Fruit fly (Drosophila melanogaster) S2 (cell line): ENCODE measurements around the gene CG43219.

Experiments
- CG8478 ChIP-seq: fragments of >200 bp; optimal IDR thresholded peaks from 2 replicates; lab custom pipeline; 2018
- CTCF ChIP-seq, 2 experiments: fragments of >200 bp; optimal IDR thresholded peaks; 2 replicates each; lab custom pipeline; 2018

The CG43219 gene

dm6 chr3L:21220100-21220499 is at the start of gene CG43219:
CG43219 (plus strand) TSS chr3L:21220400.
- no peak for TF ChIP-seq CTCF (optimal IDR thresholded peaks at IDR 0.05; lab: Kevin White, UChicago)
- TF ChIP-seq CG8478 (lab: Kevin White, UChicago): no peak

- TF ChIP-seq CG8478 (lab: Kevin White, UChicago) (no peak), CTCF (optimal IDR thresholded peaks at IDR 0.05; lab: Kevin White, UChicago) (no peak)
Measured at dm6 chr3L:21171905-21172304, 48.3 kb upstream of the CG43219 start, which contains the start of gene Ac78C. Ac78C (minus strand) TSS chr3L:21171930.

dm6 chr3L:21172527-21173253 is 47.5 kb upstream of the CG43219 start, which contains the start of the genes chb and AsnS:
chb (plus strand) TSS chr3L:21172853.
AsnS (plus strand) TSS chr3L:21173118.
- TF ChIP-seq CTCF (optimal IDR thresholded peaks at IDR 0.05; lab: Kevin White, UChicago) (no peak), CG8478 (lab: Kevin White, UChicago) (no peak)

- TF ChIP-seq CTCF (optimal IDR thresholded peaks at IDR 0.05; lab: Kevin White, UChicago) (no peak), CG8478 (lab: Kevin White, UChicago) (no peak)
Measured at dm6 chr3L:21174962-21175361, 45.2 kb upstream of the CG43219 start.

dm6 chr3L:21175531-21176271 is 44.5 kb upstream of the CG43219 start:
- TF ChIP-seq CTCF (optimal IDR thresholded peaks at IDR 0.05; lab: Kevin White, UChicago) (no peak), CG8478 (lab: Kevin White, UChicago) (no peak)

dm6 chr3L:21176276-21176934 is 43.8 kb upstream of the CG43219 start:
- TF ChIP-seq CG8478 (lab: Kevin White, UChicago) (no peak), CTCF (optimal IDR thresholded peaks at IDR 0.05; lab: Kevin White, UChicago) (no peak)

dm6 chr3L:21176935-21177581 is 43.1 kb upstream of the CG43219 start:
- no peak for TF ChIP-seq CG8478 (lab: Kevin White, UChicago)
- no peak for TF ChIP-seq CTCF (optimal IDR thresholded peaks at IDR 0.05; lab: Kevin White, UChicago)

- TF ChIP-seq CG8478 (lab: Kevin White, UChicago) (no peak), CTCF (optimal IDR thresholded peaks at IDR 0.05; lab: Kevin White, UChicago) (no peak)
Measured at dm6 chr3L:21185622-21186021, 34.6 kb upstream of the CG43219 start.

- TF ChIP-seq CG8478 (lab: Kevin White, UChicago) (no peak), CTCF (optimal IDR thresholded peaks at IDR 0.05; lab: Kevin White, UChicago) (no peak)
Measured at dm6 chr3L:21186487-21186886, 33.7 kb upstream of the CG43219 start.

- TF ChIP-seq CG8478 (lab: Kevin White, UChicago) (no peak), CTCF (optimal IDR thresholded peaks at IDR 0.05; lab: Kevin White, UChicago) (no peak)
Measured at dm6 chr3L:21192024-21192423, 28.2 kb upstream of the CG43219 start.

dm6 chr3L:21193170-21193569 is 27.0 kb upstream of the CG43219 start, which contains the start of gene CG42337:
CG42337 (minus strand) TSS chr3L:21193363.
- TF ChIP-seq CG8478 (lab: Kevin White, UChicago) (no peak), CTCF (optimal IDR thresholded peaks at IDR 0.05; lab: Kevin White, UChicago) (no peak)

- TF ChIP-seq CTCF (optimal IDR thresholded peaks at IDR 0.05; lab: Kevin White, UChicago) (no peak), CG8478 (lab: Kevin White, UChicago) (no peak)
Measured at dm6 chr3L:21194392-21194925, 25.7 kb upstream of the CG43219 start.

dm6 chr3L:21196563-21196962 is 23.6 kb upstream of the CG43219 start, which contains the start of the genes Targ3 and park:
Targ3 (plus strand) TSS chr3L:21196831.
park (minus strand) TSS chr3L:21196853.
- TF ChIP-seq CG8478 (lab: Kevin White, UChicago): no peak
- TF ChIP-seq CTCF (optimal IDR thresholded peaks at IDR 0.05; lab: Kevin White, UChicago): no peak

- no peak for TF ChIP-seq CG8478 (lab: Kevin White, UChicago)
- no peak for TF ChIP-seq CTCF (optimal IDR thresholded peaks at IDR 0.05; lab: Kevin White, UChicago)
Measured at dm6 chr3L:21200587-21200986, 19.6 kb upstream of the CG43219 start.
